Worm (Caenorhabditis elegans) whole organism, young adult: ENCODE measurements around the gene drh-1.

ENCODE experiments used
- B0336.3 ChIP-seq: fragments of 200-800 bp; sonication (Bioruptor generic); IDR thresholded peaks from 2 replicates; pipeline ENCODE4 v1.3.6; 2022; ENCODE audit warnings: missing genetic modification characterization, missing compliant biosample characterization
- C17E4.6 ChIP-seq: fragments of 200-800 bp; sonication (Bioruptor generic); IDR thresholded peaks from 2 replicates; pipeline ENCODE4 v1.3.6; 2022; ENCODE audit warnings: missing genetic modification reagents, missing genetic modification characterization, missing compliant biosample characterization
- D2030.7 ChIP-seq: fragments of 200-800 bp; sonication (Bioruptor generic); IDR thresholded peaks from 2 replicates; pipeline ENCODE4 v1.3.6; 2022; ENCODE audit warnings: missing genetic modification reagents, missing genetic modification characterization, missing compliant biosample characterization
- F49E8.2 ChIP-seq: sonication (generic microtip); optimal IDR thresholded peaks from 3 replicates; lab custom pipeline; 2017; ENCODE audit warnings: missing genetic modification characterization, mild to moderate bottlenecking, missing compliant biosample characterization, antibody characterized with exemption, moderate library complexity; ENCODE audit not compliant: insufficient read depth
- F57A8.1 ChIP-seq: fragments of 200-800 bp; sonication (Bioruptor generic); optimal IDR thresholded peaks from 2 replicates; lab custom pipeline; 2018; ENCODE audit warnings: mild to moderate bottlenecking, missing genetic modification characterization, moderate library complexity, missing compliant biosample characterization
- Y56A3A.18 ChIP-seq: fragments of 200-800 bp; sonication (Bioruptor generic); IDR thresholded peaks from 2 replicates; pipeline ENCODE4 v1.3.6; 2022; ENCODE audit warnings: missing genetic modification reagents, missing genetic modification characterization, missing compliant biosample characterization
- ZK185.1 ChIP-seq: sonication (generic microtip); optimal IDR thresholded peaks from 2 replicates; lab custom pipeline; 2016; ENCODE audit warnings: mild to moderate bottlenecking, missing genetic modification characterization, missing compliant biosample characterization; ENCODE audit not compliant: poor library complexity, severe bottlenecking
- athp-1 ChIP-seq: sonication (generic microtip); optimal IDR thresholded peaks from 2 replicates; lab custom pipeline; 2017; ENCODE audit warnings: mild to moderate bottlenecking, missing genetic modification characterization, missing compliant biosample characterization
- attf-5 ChIP-seq: fragments of 200-800 bp; sonication (Bioruptor generic); optimal IDR thresholded peaks from 2 replicates; lab custom pipeline; 2018; ENCODE audit warnings: mild to moderate bottlenecking, missing genetic modification characterization, missing compliant biosample characterization
- ceh-100 ChIP-seq: fragments of 200-800 bp; sonication (Bioruptor generic); IDR thresholded peaks from 2 replicates; pipeline ENCODE4 v1.3.6; 2022; ENCODE audit warnings: missing genetic modification reagents, missing genetic modification characterization, missing compliant biosample characterization
- ceh-27 ChIP-seq: fragments of 200-800 bp; sonication (Bioruptor generic); optimal IDR thresholded peaks from 2 replicates; lab custom pipeline; 2018; ENCODE audit warnings: mild to moderate bottlenecking, missing genetic modification characterization, moderate library complexity, missing compliant biosample characterization
- ceh-58 ChIP-seq: fragments of 200-800 bp; sonication (Bioruptor generic); IDR thresholded peaks from 2 replicates; pipeline ENCODE4 v1.3.6; 2022; ENCODE audit warnings: missing genetic modification characterization, missing compliant biosample characterization
- ceh-79 ChIP-seq: sonication (generic microtip); optimal IDR thresholded peaks from 2 replicates; lab custom pipeline; 2017; ENCODE audit warnings: mild to moderate bottlenecking, missing genetic modification characterization, missing compliant biosample characterization
- ceh-91 ChIP-seq: fragments of 200-800 bp; sonication (Bioruptor generic); IDR thresholded peaks from 2 replicates; pipeline ENCODE4 v1.3.6; 2022; ENCODE audit warnings: missing genetic modification reagents, missing genetic modification characterization, missing compliant biosample characterization
- dox-1 ChIP-seq: fragments of 200-800 bp; sonication (Bioruptor generic); IDR thresholded peaks from 2 replicates; pipeline ENCODE4 v1.3.6; 2022; ENCODE audit warnings: missing genetic modification reagents, missing genetic modification characterization, missing compliant biosample characterization
- egl-44 ChIP-seq: fragments of 200-800 bp; sonication (Bioruptor generic); IDR thresholded peaks from 2 replicates; pipeline ENCODE4 v1.3.6; 2022; ENCODE audit warnings: missing genetic modification reagents, missing genetic modification characterization, missing compliant biosample characterization
- ekl-4 ChIP-seq: fragments of 200-800 bp; sonication (Bioruptor generic); IDR thresholded peaks from 2 replicates; pipeline ENCODE4 v1.3.6; 2022; ENCODE audit warnings: missing genetic modification reagents, missing genetic modification characterization, missing compliant biosample characterization
- fkh-3 ChIP-seq: sonication (generic microtip); optimal IDR thresholded peaks from 2 replicates; lab custom pipeline; 2016; ENCODE audit warnings: mild to moderate bottlenecking, missing genetic modification characterization, missing compliant biosample characterization
- hlh-26 ChIP-seq: fragments of 200-800 bp; sonication (Bioruptor generic); conservative IDR thresholded peaks from 2 replicates; pipeline ENCODE4 v1.3.6; 2022; ENCODE audit warnings: missing genetic modification reagents, missing genetic modification characterization, missing compliant biosample characterization
- hmg-1.2 ChIP-seq: fragments of 200-800 bp; sonication (Bioruptor generic); IDR thresholded peaks from 2 replicates; pipeline ENCODE4 v1.3.6; 2022; ENCODE audit warnings: missing genetic modification reagents, missing genetic modification characterization, missing compliant biosample characterization
- lin-26 ChIP-seq: fragments of 200-800 bp; sonication (Bioruptor generic); IDR thresholded peaks from 2 replicates; pipeline ENCODE4 v1.3.6; 2022; ENCODE audit warnings: missing genetic modification reagents, missing genetic modification characterization, missing compliant biosample characterization
- lin-54 ChIP-seq: fragments of 200-800 bp; sonication (Bioruptor generic); optimal IDR thresholded peaks from 2 replicates; lab custom pipeline; 2018; ENCODE audit warnings: mild to moderate bottlenecking, missing genetic modification characterization, missing compliant biosample characterization
- lir-1 ChIP-seq: fragments of 200-800 bp; sonication (Bioruptor generic); conservative IDR thresholded peaks from 2 replicates; pipeline ENCODE4 v1.3.6; 2022; ENCODE audit warnings: missing genetic modification reagents, missing genetic modification characterization, missing compliant biosample characterization
- madf-10 ChIP-seq: sonication (generic microtip); optimal IDR thresholded peaks from 2 replicates; lab custom pipeline; 2016; ENCODE audit warnings: mild to moderate bottlenecking, missing genetic modification characterization, missing compliant biosample characterization
- madf-3 ChIP-seq: fragments of 200-800 bp; sonication (Bioruptor generic); IDR thresholded peaks from 2 replicates; pipeline ENCODE4 v1.3.6; 2022; ENCODE audit warnings: missing genetic modification reagents, missing genetic modification characterization, missing compliant biosample characterization
- mcd-1 ChIP-seq: fragments of 200-800 bp; sonication (Bioruptor generic); IDR thresholded peaks from 2 replicates; pipeline ENCODE4 v1.3.6; 2022; ENCODE audit warnings: missing genetic modification reagents, missing genetic modification characterization, missing compliant biosample characterization
- mel-28 ChIP-seq: sonication (generic microtip); optimal IDR thresholded peaks from 2 replicates; lab custom pipeline; 2016; ENCODE audit warnings: borderline replicate concordance, mild to moderate bottlenecking, missing genetic modification characterization, missing compliant biosample characterization
- mxl-1 ChIP-seq: sonication (generic microtip); optimal IDR thresholded peaks from 2 replicates; lab custom pipeline; 2016; ENCODE audit warnings: missing genetic modification characterization, missing compliant biosample characterization
- nfya-1 ChIP-seq: sonication (generic microtip); optimal IDR thresholded peaks from 2 replicates; lab custom pipeline; 2017; ENCODE audit warnings: antibody characterized with exemption, missing compliant biosample characterization, missing genetic modification characterization, borderline replicate concordance; ENCODE audit not compliant: insufficient read depth
- nhr-120 ChIP-seq: fragments of 200-800 bp; sonication (Bioruptor generic); IDR thresholded peaks from 2 replicates; pipeline ENCODE4 v1.3.6; 2022; ENCODE audit warnings: missing genetic modification characterization, missing compliant biosample characterization
- nhr-27 ChIP-seq: fragments of 200-800 bp; sonication (Bioruptor generic); optimal IDR thresholded peaks from 2 replicates; lab custom pipeline; 2018; ENCODE audit warnings: mild to moderate bottlenecking, missing genetic modification characterization, moderate library complexity, missing compliant biosample characterization
- pha-4 ChIP-seq: fragments of 150-350 bp; sonication (generic microtip); optimal IDR thresholded peaks from 2 replicates; lab custom pipeline; 2014; ENCODE audit warnings: missing biosample characterization, missing genetic modification reagents, missing genetic modification characterization
- repo-1 ChIP-seq: sonication (generic microtip); optimal IDR thresholded peaks from 2 replicates; lab custom pipeline; 2017; ENCODE audit warnings: mild to moderate bottlenecking, missing genetic modification characterization, missing compliant biosample characterization
- tbp1 ChIP-seq: fragments of 200-800 bp; sonication (Bioruptor generic); optimal IDR thresholded peaks from 2 replicates; lab custom pipeline; 2018; ENCODE audit warnings: mild to moderate bottlenecking, missing genetic modification characterization, missing compliant biosample characterization
- tbx-9 ChIP-seq: sonication (generic microtip); optimal IDR thresholded peaks from 2 replicates; lab custom pipeline; 2016; ENCODE audit warnings: borderline replicate concordance, missing genetic modification characterization, inconsistent platforms, missing compliant biosample characterization
- xnd-1 ChIP-seq: sonication (generic microtip); optimal IDR thresholded peaks from 2 replicates; lab custom pipeline; 2016; ENCODE audit warnings: missing genotype, missing genetic modification reagents, missing genetic modification characterization, missing compliant biosample characterization
- ztf-25 ChIP-seq: fragments of 200-800 bp; sonication (Bioruptor generic); IDR thresholded peaks from 2 replicates; pipeline ENCODE4 v1.3.6; 2022; ENCODE audit warnings: missing genetic modification reagents, missing genetic modification characterization, missing compliant biosample characterization
- ztf-3 ChIP-seq: fragments of 200-800 bp; sonication (Bioruptor generic); optimal IDR thresholded peaks from 2 replicates; lab custom pipeline; 2018; ENCODE audit warnings: mild to moderate bottlenecking, missing genetic modification characterization, missing compliant biosample characterization
- ztf-6 ChIP-seq: fragments of 200-800 bp; sonication (Bioruptor generic); IDR thresholded peaks from 2 replicates; pipeline ENCODE4 v1.3.6; 2022; ENCODE audit warnings: missing genetic modification reagents, missing genetic modification characterization, missing compliant biosample characterization

drh-1 gene

DNA sequence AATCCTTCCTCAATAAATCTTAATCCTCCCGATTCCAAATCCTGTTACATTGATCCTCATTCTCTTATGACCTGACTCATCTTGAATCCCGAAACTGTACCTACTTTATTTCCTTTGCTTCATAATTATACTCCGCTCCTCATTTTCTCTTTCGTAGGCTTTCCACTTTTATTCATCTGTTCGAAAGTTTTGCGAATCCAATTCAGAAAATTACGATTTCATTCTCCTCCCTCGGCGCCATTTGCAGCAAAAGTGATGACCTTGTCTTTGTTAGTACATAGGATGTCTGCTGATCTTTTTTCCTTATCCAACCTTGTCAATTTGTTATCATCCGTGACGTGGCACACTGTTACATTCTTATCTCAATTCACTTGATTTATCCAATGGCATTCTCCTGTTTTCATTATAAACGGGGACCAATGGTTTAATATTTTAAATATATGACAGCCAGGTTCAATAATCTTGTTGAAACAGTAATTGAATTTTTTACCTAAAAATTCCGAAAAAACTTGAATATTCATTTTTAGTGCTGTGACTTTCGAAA is 39.4 kb upstream of the drh-1 start:
- no peak for TF ChIP-seq nhr-27 (tag; lab: Kevin White, UChicago)
- TF ChIP-seq nhr-120, result no peak
- no peak for TF ChIP-seq tbp1 (GFP tag; lab: Kevin White, UChicago)
- no peak for TF ChIP-seq xnd-1 (tag; lab: Kevin White, UChicago)
- TF ChIP-seq repo-1, result no peak
- TF ChIP-seq ztf-6 (GFP tag; lab: Robert Waterston, UW), result no peak
- TF ChIP-seq hlh-26 (GFP tag; lab: Robert Waterston, UW), result no peak
- no peak for TF ChIP-seq F49E8.2 (tag; lab: Kevin White, UChicago)
- TF ChIP-seq F57A8.1, result no peak
- no peak for TF ChIP-seq ceh-91 (GFP tag; lab: Robert Waterston, UW)
- no peak for TF ChIP-seq C17E4.6
- TF ChIP-seq fkh-3 (tag; lab: Kevin White, UChicago), result no peak
- TF ChIP-seq D2030.7 (GFP tag; lab: Robert Waterston, UW), result no peak

DNA sequence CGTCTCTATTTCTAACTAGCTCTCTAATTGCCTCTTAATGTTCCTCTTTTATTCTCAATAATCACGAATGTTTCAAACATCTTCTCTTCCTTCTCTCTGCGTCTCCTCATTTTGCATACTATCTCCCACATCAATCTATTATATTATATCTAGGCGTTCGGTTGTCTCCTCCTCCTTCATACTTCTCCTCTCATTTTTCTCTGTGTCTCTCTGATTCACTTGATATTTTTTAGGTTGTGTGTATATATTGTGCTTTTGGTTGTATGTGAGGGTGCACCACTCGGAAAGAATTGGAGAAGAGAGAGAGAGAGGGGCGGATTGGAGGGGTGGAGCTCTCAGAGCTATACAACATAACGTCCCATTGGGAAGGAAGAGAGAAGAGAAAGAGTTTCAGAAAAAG is 35.5 kb upstream of the drh-1 start:
- TF ChIP-seq hmg-1.2, result peak; percentile 77
- no peak for TF ChIP-seq ZK185.1 (tag; lab: Kevin White, UChicago)
- no peak for TF ChIP-seq athp-1 (tag; lab: Kevin White, UChicago)

DNA sequence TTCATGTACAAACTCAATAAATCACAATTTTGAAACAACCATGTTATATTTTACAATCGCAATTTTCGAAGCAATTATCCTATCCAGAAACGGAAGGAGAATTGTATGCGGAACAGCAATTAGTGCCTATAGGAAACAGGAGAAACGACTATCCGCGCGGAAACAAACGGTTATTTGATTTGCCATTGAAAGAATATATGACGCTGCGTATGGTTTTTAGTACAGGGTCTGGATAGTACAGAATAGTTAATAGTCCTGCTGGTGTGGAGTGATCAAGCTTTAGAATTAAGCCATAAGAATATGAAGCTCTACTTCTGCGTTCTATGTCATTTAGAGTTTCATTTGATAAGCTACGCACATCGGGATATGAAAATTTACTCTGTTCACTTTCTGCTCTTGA is 33.8 kb upstream of the drh-1 start:
- no peak for TF ChIP-seq ztf-3

DNA sequence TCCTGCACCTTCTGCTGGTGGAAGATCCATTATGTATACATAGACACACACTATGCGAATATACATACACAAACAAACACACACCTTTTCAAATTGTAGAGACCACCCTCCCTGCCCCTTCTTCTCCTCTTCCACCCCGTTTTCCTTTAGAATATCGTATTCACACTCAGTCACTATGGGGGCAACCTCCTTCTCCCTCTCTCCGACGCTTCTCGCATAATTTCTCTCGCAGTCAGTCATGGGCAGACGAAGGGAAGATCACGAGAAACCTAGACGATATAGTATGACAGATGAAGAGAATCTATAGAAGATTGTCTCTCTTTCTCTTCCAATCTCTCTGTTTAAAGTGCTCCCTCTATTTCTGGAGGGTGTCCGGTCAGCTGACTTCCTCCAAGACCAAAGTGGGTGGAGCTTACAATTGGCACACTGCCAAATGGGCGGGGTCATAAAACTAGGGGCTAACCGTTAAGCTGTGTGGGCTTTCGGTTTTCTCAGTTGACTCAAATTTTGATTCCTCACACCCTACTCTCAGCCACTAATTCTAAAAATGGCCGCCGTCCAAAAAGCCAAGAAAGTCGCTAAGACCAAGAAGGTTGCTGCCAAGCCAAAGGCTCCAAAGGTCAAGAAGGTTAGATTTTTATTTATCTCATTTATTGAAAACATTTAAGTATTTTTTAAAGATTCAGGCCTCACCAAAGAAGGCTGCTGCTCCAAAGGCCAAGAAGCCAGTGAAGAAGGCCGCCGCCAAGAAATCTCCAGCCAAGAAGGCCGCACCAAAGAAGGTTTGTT is 32.9 kb upstream of the drh-1 start, which contains the start of gene hil-7:
Gene hil-7 (plus strand): TSS at position 446 of the 789 bp plus-strand sequence.
- no peak for TF ChIP-seq ztf-25 (GFP tag; lab: Robert Waterston, UW)
- TF ChIP-seq tbx-9, result no peak
- no peak for TF ChIP-seq lir-1 (GFP tag; lab: Robert Waterston, UW)
- peak; percentile 43 for TF ChIP-seq ceh-27 (GFP tag; lab: Kevin White, UChicago)
- no peak for TF ChIP-seq madf-3 (GFP tag; lab: Robert Waterston, UW)
- no peak for TF ChIP-seq nhr-120
- TF ChIP-seq hmg-1.2, result peak; percentile 48; the same call in 1 of the 2 replicates
- no peak for TF ChIP-seq dox-1 (GFP tag; lab: Robert Waterston, UW)
- peak; percentile 17 for TF ChIP-seq attf-5 (GFP tag; lab: Kevin White, UChicago)
- TF ChIP-seq B0336.3 (GFP tag; lab: Robert Waterston, UW), result peak; percentile 54; the same call in 1 of the 2 replicates
- peak; percentile 28; the same call in 1 of the 2 replicates for TF ChIP-seq mcd-1
- TF ChIP-seq pha-4 (tag; lab: Kevin White, UChicago), result no peak

DNA sequence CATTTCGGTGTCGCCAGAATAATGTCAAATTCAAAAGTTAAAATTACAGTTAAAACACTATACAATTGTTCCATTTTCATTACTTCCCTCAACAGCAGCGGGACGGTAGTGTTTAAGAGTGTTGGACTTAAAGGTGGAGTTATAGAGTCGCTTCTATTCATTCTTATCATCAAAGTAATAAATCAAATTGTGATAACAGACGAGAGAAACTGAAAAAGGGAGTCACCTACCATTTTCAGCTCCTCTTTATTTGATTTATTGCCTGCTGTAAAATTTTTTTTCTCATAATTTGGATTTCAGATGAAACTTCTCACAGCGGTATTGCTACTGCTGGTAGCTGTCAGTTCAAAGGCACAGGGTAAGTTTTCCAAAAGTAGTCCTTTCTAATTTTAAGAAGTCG is 26.7 kb upstream of the drh-1 start, which contains the start of gene C01B10.6:
Gene C01B10.6 (plus strand): TSS at position 301 of the 400 bp plus-strand sequence.
- no peak for TF ChIP-seq mel-28
- TF ChIP-seq attf-5 (GFP tag; lab: Kevin White, UChicago), result no peak
- no peak for TF ChIP-seq ekl-4 (GFP tag; lab: Robert Waterston, UW)
- TF ChIP-seq Y56A3A.18 (GFP tag; lab: Robert Waterston, UW), result no peak
- TF ChIP-seq lin-54 (GFP tag; lab: Kevin White, UChicago), result no peak
- TF ChIP-seq ceh-100, result no peak
- no peak for TF ChIP-seq ceh-27 (GFP tag; lab: Kevin White, UChicago)
- no peak for TF ChIP-seq lin-26 (GFP tag; lab: Robert Waterston, UW)
- no peak for TF ChIP-seq ceh-58 (GFP tag; lab: Robert Waterston, UW)
- TF ChIP-seq nfya-1 (tag; lab: Kevin White, UChicago), result no peak
- TF ChIP-seq mxl-1 (tag; lab: Kevin White, UChicago), result no peak
- no peak for TF ChIP-seq ceh-79 (tag; lab: Kevin White, UChicago)
- TF ChIP-seq egl-44, result no peak
- no peak for TF ChIP-seq madf-10 (tag; lab: Kevin White, UChicago)
- TF ChIP-seq, all 124 proteins: peak for 0
